Worm (Caenorhabditis elegans): ENCODE results near the gene snf-6.

DNA sequence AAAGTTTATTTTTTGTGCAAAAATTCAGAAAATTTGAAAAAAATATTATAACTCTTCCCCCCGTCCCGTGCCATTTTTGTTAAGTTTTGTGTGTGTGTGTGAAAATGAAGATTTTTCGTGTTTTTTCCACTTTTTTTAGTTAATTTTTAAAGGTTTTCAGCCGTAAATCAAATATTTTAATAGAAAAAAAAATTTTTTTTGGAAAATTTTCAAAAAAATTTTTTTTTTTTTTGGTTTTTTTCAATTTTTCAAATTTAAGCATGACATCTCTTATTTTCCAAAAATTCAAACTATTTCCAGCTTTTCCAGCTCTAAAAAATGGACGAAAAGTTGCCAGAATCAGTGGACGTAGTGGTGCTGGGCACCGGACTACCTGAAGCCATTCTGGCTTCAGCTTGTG, 37.4 kb upstream of the snf-6 start, which contains the start of gene rep-1:
- TF ChIP-seq ztf-1 (GFP tag; conservative IDR thresholded peaks at IDR 0.05) (no peak), snpc-4 (tag; optimal IDR thresholded peaks at IDR 0.05) (no peak), lin-39 (tag; optimal IDR thresholded peaks at IDR 0.05) (no peak), unc-62 (GFP tag; optimal IDR thresholded peaks at IDR 0.05) (no peak), nhr-237 (tag; optimal IDR thresholded peaks at IDR 0.05) (no peak), lin-11 (tag; optimal IDR thresholded peaks at IDR 0.05) (no peak), lin-13 (GFP tag; optimal IDR thresholded peaks at IDR 0.05) (no peak), unc-39 (tag; optimal IDR thresholded peaks at IDR 0.05) (no peak), zag-1 (tag; optimal IDR thresholded peaks at IDR 0.05) (no peak), gmeb-1 (tag; optimal IDR thresholded peaks at IDR 0.05) (no peak), lsy-2 (tag; optimal IDR thresholded peaks at IDR 0.05) (no peak), nhr-23 (tag; optimal IDR thresholded peaks at IDR 0.05) (no peak), nhr-11 (tag; optimal IDR thresholded peaks at IDR 0.05) (no peak)
